Fruit fly (Drosophila melanogaster) S2 (cell line): ENCODE measurements around the gene TM9SF3.

ENCODE experiments used
- CG8478 ChIP-seq: fragments of >200 bp; optimal IDR thresholded peaks from 2 replicates; lab custom pipeline; 2018
- CTCF ChIP-seq, 2 experiments: fragments of >200 bp; optimal IDR thresholded peaks; 2 replicates each; lab custom pipeline; 2018

DNA sequence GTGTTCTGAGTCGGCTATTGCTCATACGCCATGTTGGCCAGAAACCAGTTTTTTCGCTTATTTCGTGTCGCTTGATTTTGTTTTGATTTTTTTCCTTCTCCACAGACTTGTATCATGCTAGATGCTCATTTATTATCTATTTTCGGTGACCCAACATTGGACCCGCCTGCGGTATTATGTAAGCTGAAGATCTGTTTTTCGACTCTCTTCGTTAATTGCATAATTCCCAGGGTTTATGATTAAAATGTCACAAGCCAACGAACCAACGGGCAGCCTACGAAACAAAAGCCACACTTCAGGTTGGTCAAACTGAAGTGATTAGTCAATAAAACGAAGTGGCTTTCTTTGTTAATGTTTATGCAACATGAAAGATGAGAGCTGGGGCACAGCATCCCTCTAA is 25.2 kb downstream of the TM9SF3 start:
- TF ChIP-seq CG8478 = no peak
- TF ChIP-seq CTCF (optimal IDR thresholded peaks at IDR 0.05; lab: Kevin White, UChicago) = no peak
